Fruit fly (Drosophila melanogaster) whole organism, adult: ENCODE measurements around the gene CG13086.

Experiments used
- CG11617 ChIP-seq: fragments of 200-800 bp; sonication (Bioruptor generic); optimal IDR thresholded peaks from 2 replicates; lab custom pipeline; 2017; ENCODE audit warnings: mild to moderate bottlenecking, missing biosample characterization, missing genetic modification reagents, missing genetic modification characterization
- CG12768 ChIP-seq: fragments of 200-800 bp; sonication (Bioruptor generic); optimal IDR thresholded peaks from 2 replicates; lab custom pipeline; 2017; ENCODE audit warnings: missing biosample characterization, missing genetic modification characterization, mild to moderate bottlenecking, moderate library complexity, missing genetic modification reagents
- CG14711 ChIP-seq: fragments of 200-800 bp; sonication (Bioruptor generic); optimal IDR thresholded peaks from 2 replicates; lab custom pipeline; 2018; ENCODE audit warnings: missing biosample characterization, mild to moderate bottlenecking, missing genetic modification characterization, moderate library complexity
- CG1620 ChIP-seq: fragments of 200-800 bp; sonication (Bioruptor generic); optimal IDR thresholded peaks from 2 replicates; lab custom pipeline; 2016; ENCODE audit warnings: missing biosample characterization, missing genetic modification characterization
- CG33017 ChIP-seq: fragments of 200-800 bp; sonication (Bioruptor generic); optimal IDR thresholded peaks from 2 replicates; lab custom pipeline; 2018; ENCODE audit warnings: missing biosample characterization, mild to moderate bottlenecking, missing genetic modification characterization, moderate library complexity
- CG5204 ChIP-seq: fragments of 200-800 bp; sonication (Bioruptor generic); optimal IDR thresholded peaks from 2 replicates; lab custom pipeline; 2016; ENCODE audit warnings: missing biosample characterization, missing genetic modification characterization
- CG7045 ChIP-seq: fragments of 200-800 bp; sonication (Bioruptor generic); optimal IDR thresholded peaks from 2 replicates; lab custom pipeline; 2017; ENCODE audit warnings: missing biosample characterization, mild to moderate bottlenecking, missing genetic modification characterization
- CG7101 ChIP-seq: fragments of 200-800 bp; sonication (Bioruptor generic); optimal IDR thresholded peaks from 2 replicates; lab custom pipeline; 2018; ENCODE audit warnings: missing biosample characterization, mild to moderate bottlenecking, missing genetic modification characterization, moderate library complexity
- Clk ChIP-seq: fragments of 200-800 bp; sonication (Bioruptor generic); optimal IDR thresholded peaks from 2 replicates; lab custom pipeline; 2017; ENCODE audit warnings: missing biosample characterization, missing genetic modification characterization
- Crg-1 ChIP-seq: fragments of 200-800 bp; sonication (Bioruptor generic); optimal IDR thresholded peaks from 2 replicates; lab custom pipeline; 2016; ENCODE audit warnings: missing biosample characterization, missing genetic modification characterization
- Hr96 ChIP-seq: fragments of 200-800 bp; sonication (Bioruptor generic); optimal IDR thresholded peaks from 2 replicates; lab custom pipeline; 2016; ENCODE audit warnings: missing biosample characterization, missing genetic modification characterization
- Mnt ChIP-seq: fragments of 200-800 bp; sonication (Bioruptor generic); optimal IDR thresholded peaks from 2 replicates; lab custom pipeline; 2016; ENCODE audit warnings: missing biosample characterization, mild to moderate bottlenecking, missing genetic modification characterization
- bab1 ChIP-seq: fragments of 200-800 bp; sonication (Bioruptor generic); optimal IDR thresholded peaks from 3 replicates; lab custom pipeline; 2019; ENCODE audit warnings: missing biosample characterization, mild to moderate bottlenecking, missing genetic modification characterization, moderate library complexity
- cic ChIP-seq: fragments of 200-800 bp; sonication (Bioruptor generic); optimal IDR thresholded peaks from 2 replicates; lab custom pipeline; 2017; ENCODE audit warnings: missing biosample characterization, mild to moderate bottlenecking, missing genetic modification characterization, moderate library complexity
- cnc ChIP-seq, 2 experiments: fragments of >200 bp; optimal IDR thresholded peaks; 2 replicates each; lab custom pipeline; 2017
- kay ChIP-seq: fragments of 200-800 bp; sonication (Bioruptor generic); peaks from one replicate; lab custom pipeline; 2016; ENCODE audit warnings: missing biosample characterization, missing genetic modification characterization, borderline replicate concordance
- ovo ChIP-seq: fragments of 200-800 bp; sonication (Bioruptor generic); optimal IDR thresholded peaks from 2 replicates; lab custom pipeline; 2016; ENCODE audit warnings: missing biosample characterization, missing genetic modification characterization
- pad ChIP-seq: fragments of 200-800 bp; sonication (Bioruptor generic); optimal IDR thresholded peaks from 3 replicates; lab custom pipeline; 2017; ENCODE audit warnings: missing biosample characterization, missing genetic modification characterization, mild to moderate bottlenecking, moderate library complexity, missing genetic modification reagents
- tj ChIP-seq: fragments of 200-800 bp; sonication (Bioruptor generic); optimal IDR thresholded peaks from 3 replicates; lab custom pipeline; 2017; ENCODE audit warnings: missing biosample characterization, mild to moderate bottlenecking, missing genetic modification characterization, moderate library complexity
- toe ChIP-seq: fragments of 200-800 bp; sonication (Bioruptor generic); optimal IDR thresholded peaks from 2 replicates; lab custom pipeline; 2016; ENCODE audit warnings: missing biosample characterization, missing genetic modification characterization

Gene CG13086

DNA sequence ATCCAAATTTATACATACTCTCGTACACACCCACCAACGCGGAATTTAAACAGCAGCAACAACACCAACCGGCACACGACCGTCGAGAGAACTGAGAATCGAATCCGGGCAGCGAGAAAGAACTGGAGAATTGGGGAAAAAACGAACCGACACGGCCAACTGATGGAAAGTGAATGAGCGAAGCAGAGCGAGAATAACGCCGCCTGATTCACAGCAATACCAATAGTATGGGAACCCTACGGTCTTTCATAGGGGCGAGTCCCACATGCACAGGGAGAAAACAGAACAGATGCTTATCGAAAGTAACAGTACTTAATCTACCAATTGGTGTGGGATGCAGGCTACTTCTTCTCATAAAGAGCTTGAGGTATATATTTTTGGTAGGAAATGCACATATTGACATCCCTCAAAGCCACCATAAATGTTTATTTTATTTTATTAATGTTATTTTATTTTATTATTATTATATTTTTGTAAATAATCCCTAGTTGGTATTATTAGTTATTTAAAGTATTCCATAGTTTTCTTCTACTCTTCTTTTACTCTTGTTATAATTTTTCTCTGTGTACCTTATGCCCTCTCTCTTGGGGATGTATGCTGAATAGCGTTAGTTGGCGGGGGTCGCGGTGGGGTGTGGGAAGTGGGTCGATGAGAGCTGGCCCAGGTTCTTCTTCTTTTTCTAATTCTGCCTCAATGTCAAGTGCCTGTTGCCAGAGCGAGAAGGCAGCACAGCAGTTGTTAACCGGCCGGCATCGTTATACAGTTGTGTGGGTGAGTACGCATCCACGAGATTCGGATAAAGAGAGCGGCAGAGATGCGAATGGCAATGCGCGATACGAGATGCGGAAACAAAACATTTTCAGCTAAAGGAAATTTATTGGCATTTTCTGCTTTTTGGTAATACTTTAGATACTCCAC lies 34.4 kb downstream of the CG13086 start, which contains the start of gene CG17544:
Gene CG17544, minus strand, starts transcription at position 177 of the 918 bp plus-strand sequence.
- TF ChIP-seq CG33017 (tag; lab: Kevin White, UChicago) (peak; percentile 57), cic (GFP tag; lab: Kevin White, UChicago) (peak; percentile 64), CG12768 (GFP tag; lab: Kevin White, UChicago) (peak; percentile 88), Crg-1 (peak; percentile 41), CG14711 (peak; percentile 65), cnc (optimal IDR thresholded peaks at IDR 0.05; lab: Kevin White, UChicago) (no peak), bab1 (GFP tag; lab: Kevin White, UChicago) (no peak), CG1620 (GFP tag; lab: Kevin White, UChicago) (no peak), Hr96 (GFP tag; lab: Kevin White, UChicago) (peak; percentile 26), toe (GFP tag; lab: Kevin White, UChicago) (peak; percentile 49), kay (peak; percentile 15), ovo (GFP tag; lab: Kevin White, UChicago) (peak; percentile 20), CG11617 (GFP tag; lab: Kevin White, UChicago) (peak; percentile 86), Clk (GFP tag; lab: Kevin White, UChicago) (no peak), Mnt (GFP tag; lab: Kevin White, UChicago) (no peak), CG5204 (GFP tag; lab: Kevin White, UChicago) (peak; percentile 41), tj (GFP tag; lab: Kevin White, UChicago) (peak; percentile 62), CG7101 (tag; lab: Kevin White, UChicago) (peak; percentile 74), CG7045 (GFP tag; lab: Kevin White, UChicago) (peak; percentile 71), pad (GFP tag; lab: Kevin White, UChicago) (peak; percentile 95)

DNA sequence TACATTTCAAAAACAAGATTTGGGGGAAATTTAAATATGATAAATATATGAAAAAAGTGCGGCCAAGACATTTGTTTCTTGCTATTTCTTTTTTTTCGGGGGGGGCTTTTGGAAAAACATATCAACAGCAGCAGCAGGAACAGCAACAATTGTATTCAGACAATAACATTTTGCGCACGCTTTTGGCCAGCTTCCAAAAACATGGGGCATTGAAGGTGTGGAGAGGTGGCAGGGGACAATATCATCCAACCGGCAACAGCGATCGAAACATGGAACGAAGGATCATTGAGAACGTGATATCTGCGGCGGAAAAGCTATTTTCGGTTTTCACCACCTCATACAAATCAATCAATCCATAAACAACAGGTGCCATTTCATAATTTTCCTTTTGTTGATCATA lies 37.7 kb downstream of the CG13086 start:
- TF ChIP-seq pad (GFP tag; lab: Kevin White, UChicago) = no peak

DNA sequence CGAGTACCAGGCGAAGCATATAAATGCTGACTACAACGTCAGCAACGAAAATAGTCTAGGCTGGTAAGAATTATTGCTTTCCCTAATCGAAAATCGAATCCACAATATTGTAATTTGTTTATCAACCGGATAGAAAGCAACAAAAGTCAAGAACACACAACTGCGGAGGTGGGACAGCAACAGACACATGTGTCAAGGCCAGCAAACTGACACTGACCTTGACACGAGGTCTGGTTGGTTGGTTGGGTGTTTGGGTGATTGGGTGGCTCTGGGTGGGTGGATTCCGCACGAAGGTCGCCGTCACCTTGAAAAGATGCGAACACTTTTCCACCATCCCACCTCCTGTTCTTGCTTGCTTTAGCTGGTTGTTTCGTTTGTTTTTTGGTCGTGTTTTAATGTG lies 38.5 kb downstream of the CG13086 start:
- TF ChIP-seq CG7045 (GFP tag; lab: Kevin White, UChicago) = no peak

DNA sequence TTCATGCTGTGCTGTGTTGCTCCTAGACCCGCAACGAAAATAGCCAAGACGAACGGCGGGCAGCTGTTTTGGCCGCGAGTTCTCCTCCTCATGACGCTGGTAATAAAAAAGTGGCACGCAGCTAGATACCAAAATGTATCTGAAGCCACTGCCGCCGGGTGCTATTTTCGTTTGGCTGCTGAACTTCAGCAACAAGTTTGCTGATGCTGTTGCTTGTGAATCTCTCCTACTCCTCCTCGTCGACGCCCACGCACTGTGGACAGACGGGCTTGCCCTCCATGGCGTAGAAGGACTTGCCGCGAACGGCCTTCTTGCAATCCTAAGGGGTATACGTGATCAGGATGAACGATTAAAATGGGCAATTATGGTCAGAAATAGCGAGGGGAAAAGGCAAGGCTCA lies 39.2 kb downstream of the CG13086 start:
- TF ChIP-seq CG7045 (GFP tag; lab: Kevin White, UChicago) (no peak), Crg-1 (no peak), CG5204 (GFP tag; lab: Kevin White, UChicago) (no peak), CG12768 (GFP tag; lab: Kevin White, UChicago) (no peak), tj (GFP tag; lab: Kevin White, UChicago) (no peak), toe (GFP tag; lab: Kevin White, UChicago) (no peak), cnc (optimal IDR thresholded peaks at IDR 0.05; lab: Kevin White, UChicago) (no peak), ovo (GFP tag; lab: Kevin White, UChicago) (no peak), pad (GFP tag; lab: Kevin White, UChicago) (no peak), Hr96 (GFP tag; lab: Kevin White, UChicago) (no peak), Mnt (GFP tag; lab: Kevin White, UChicago) (no peak), kay (no peak), bab1 (GFP tag; lab: Kevin White, UChicago) (no peak), cic (GFP tag; lab: Kevin White, UChicago) (no peak), CG11617 (GFP tag; lab: Kevin White, UChicago) (no peak), Clk (GFP tag; lab: Kevin White, UChicago) (no peak), CG1620 (GFP tag; lab: Kevin White, UChicago) (no peak), CG7101 (tag; lab: Kevin White, UChicago) (no peak), CG33017 (tag; lab: Kevin White, UChicago) (no peak)

DNA sequence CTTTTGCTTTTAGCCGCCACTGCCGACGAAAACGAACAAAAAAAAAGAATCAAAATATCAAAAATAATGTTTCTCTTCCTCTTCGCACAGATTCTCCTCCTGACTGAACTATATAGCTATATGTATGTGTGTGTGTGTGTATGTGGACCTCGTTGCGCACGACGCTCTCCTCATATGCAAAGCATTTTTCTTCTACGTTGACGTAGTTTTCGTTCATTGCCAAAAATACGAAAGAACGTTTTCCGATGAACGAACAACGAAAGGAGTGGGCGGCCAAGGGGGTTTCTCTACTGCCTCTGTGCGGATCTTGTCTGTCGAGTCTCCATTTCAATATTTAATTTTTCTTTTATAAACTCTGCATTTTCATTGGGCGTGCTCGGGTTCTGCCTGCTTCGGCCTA lies 40.6 kb downstream of the CG13086 start:
- TF ChIP-seq Crg-1 (no peak), cic (GFP tag; lab: Kevin White, UChicago) (no peak), CG1620 (GFP tag; lab: Kevin White, UChicago) (no peak), CG12768 (GFP tag; lab: Kevin White, UChicago) (no peak)

DNA sequence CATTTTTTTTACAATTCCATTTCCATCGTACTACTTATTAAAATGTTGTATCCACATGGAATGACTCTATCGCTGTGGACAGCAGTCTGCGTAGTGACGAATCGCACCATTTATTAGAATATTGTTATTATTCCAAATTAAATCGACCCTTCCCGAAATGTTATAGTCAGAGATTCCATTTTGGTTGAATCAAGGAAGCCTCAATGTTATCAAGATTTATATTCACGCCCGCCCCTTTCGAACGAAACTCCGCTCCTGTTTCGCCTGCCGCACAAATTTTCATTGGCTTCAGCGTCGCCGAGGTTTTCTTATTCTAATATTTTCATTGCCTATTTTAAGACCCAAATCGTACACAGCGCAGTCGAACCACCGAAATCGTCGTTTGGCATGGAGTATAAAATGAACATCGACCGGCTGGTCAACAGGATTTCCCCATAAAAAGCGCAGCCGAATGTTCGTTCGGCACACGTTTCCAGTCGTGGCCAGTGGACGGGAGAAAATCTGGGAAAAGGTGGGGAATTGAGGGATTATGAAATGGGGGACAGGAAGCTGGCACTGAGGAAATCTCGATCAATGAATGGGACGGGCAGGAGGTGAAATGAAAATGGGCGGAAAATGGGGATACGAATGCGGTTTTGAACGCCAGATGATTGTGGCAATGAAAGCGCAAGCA lies 41.6 kb downstream of the CG13086 start:
- TF ChIP-seq bab1 (GFP tag; lab: Kevin White, UChicago) (no peak), kay (no peak), Mnt (GFP tag; lab: Kevin White, UChicago) (no peak), CG7101 (tag; lab: Kevin White, UChicago) (no peak), ovo (GFP tag; lab: Kevin White, UChicago) (no peak), Hr96 (GFP tag; lab: Kevin White, UChicago) (no peak), CG11617 (GFP tag; lab: Kevin White, UChicago) (no peak), CG1620 (GFP tag; lab: Kevin White, UChicago) (no peak), CG5204 (GFP tag; lab: Kevin White, UChicago) (no peak), toe (GFP tag; lab: Kevin White, UChicago) (no peak), cic (GFP tag; lab: Kevin White, UChicago) (no peak), CG33017 (tag; lab: Kevin White, UChicago) (no peak), CG12768 (GFP tag; lab: Kevin White, UChicago) (no peak), Crg-1 (no peak)
